Fruit fly (Drosophila melanogaster) whole organism, prepupa: ENCODE measurements around the gene CG15923.
A peak's percentile ranks its signal among the peaks of the same experiment; 100 is the strongest.

Source experiments
- Blimp-1 ChIP-seq: fragments of 200-800 bp; sonication (Bioruptor generic); optimal IDR thresholded peaks from 3 replicates; lab custom pipeline; 2017; ENCODE audit warnings: missing biosample characterization, missing genetic modification characterization, mild to moderate bottlenecking, moderate library complexity, missing genetic modification reagents
- CG11294 ChIP-seq: fragments of 200-800 bp; sonication (Bioruptor generic); IDR thresholded peaks from 2 replicates; pipeline ENCODE4 v1.3.6; 2022; ENCODE audit warnings: missing biosample characterization, missing genetic modification characterization
- CG11762 ChIP-seq: fragments of 200-800 bp; sonication (Bioruptor generic); optimal IDR thresholded peaks from 3 replicates; lab custom pipeline; 2016; ENCODE audit warnings: missing biosample characterization, missing genetic modification characterization; ENCODE audit not compliant: insufficient read depth
- CG11902 ChIP-seq: fragments of 200-800 bp; sonication (Bioruptor generic); optimal IDR thresholded peaks from 3 replicates; lab custom pipeline; 2016; ENCODE audit warnings: missing biosample characterization, missing genetic modification characterization
- CG15336 ChIP-seq: fragments of 200-800 bp; sonication (Bioruptor generic); IDR thresholded peaks from 2 replicates; pipeline ENCODE4 v1.3.6; 2022; ENCODE audit warnings: missing biosample characterization, missing genetic modification characterization
- CG1621 ChIP-seq: fragments of 200-800 bp; sonication (Bioruptor generic); optimal IDR thresholded peaks from 3 replicates; lab custom pipeline; 2018; ENCODE audit warnings: missing biosample characterization, mild to moderate bottlenecking, missing genetic modification characterization
- CG16779 ChIP-seq: fragments of 200-800 bp; sonication (Bioruptor generic); optimal IDR thresholded peaks from 3 replicates; lab custom pipeline; 2017; ENCODE audit warnings: missing biosample characterization, mild to moderate bottlenecking, missing genetic modification characterization
- CG3032 ChIP-seq: fragments of 200-800 bp; optimal IDR thresholded peaks from 2 replicates; lab custom pipeline; 2019; ENCODE audit warnings: missing biosample characterization, mild to moderate bottlenecking, missing genetic modification characterization, moderate library complexity
- CG31627 ChIP-seq: fragments of 200-800 bp; sonication (Bioruptor generic); optimal IDR thresholded peaks from 3 replicates; lab custom pipeline; 2016; ENCODE audit warnings: missing biosample characterization, missing genetic modification characterization
- CG32006 ChIP-seq: fragments of 200-800 bp; sonication (Bioruptor generic); optimal IDR thresholded peaks from 3 replicates; lab custom pipeline; 2017; ENCODE audit warnings: missing biosample characterization, mild to moderate bottlenecking, missing genetic modification characterization
- CG34406 ChIP-seq: fragments of 200-800 bp; sonication (Bioruptor generic); optimal IDR thresholded peaks from 3 replicates; lab custom pipeline; 2016; ENCODE audit warnings: missing biosample characterization, missing genetic modification characterization
- CG3919 ChIP-seq: fragments of 200-800 bp; sonication (Bioruptor generic); optimal IDR thresholded peaks from 3 replicates; lab custom pipeline; 2016; ENCODE audit warnings: missing biosample characterization, missing genetic modification characterization
- CG4318 ChIP-seq: fragments of 200-800 bp; sonication (Bioruptor generic); optimal IDR thresholded peaks from 3 replicates; lab custom pipeline; 2017; ENCODE audit warnings: missing biosample characterization, mild to moderate bottlenecking, missing genetic modification characterization
- CG6163 ChIP-seq: fragments of 200-800 bp; sonication (Bioruptor generic); IDR thresholded peaks from 3 replicates; pipeline ENCODE4 v1.3.6; 2022; ENCODE audit warnings: missing biosample characterization, missing genetic modification characterization
- CG6276 ChIP-seq: fragments of 200-800 bp; sonication (Bioruptor generic); optimal IDR thresholded peaks from 2 replicates; lab custom pipeline; 2017; ENCODE audit warnings: missing biosample characterization, mild to moderate bottlenecking, missing genetic modification characterization
- CG6792 ChIP-seq: fragments of 200-800 bp; sonication (Bioruptor generic); optimal IDR thresholded peaks from 3 replicates; lab custom pipeline; 2016; ENCODE audit warnings: missing biosample characterization, missing genetic modification characterization
- CG6808 ChIP-seq: fragments of 200-800 bp; sonication (Bioruptor generic); optimal IDR thresholded peaks from 3 replicates; lab custom pipeline; 2017; ENCODE audit warnings: missing biosample characterization, missing genetic modification characterization, mild to moderate bottlenecking, moderate library complexity, missing genetic modification reagents
- CG6854 ChIP-seq: fragments of 200-800 bp; sonication (Bioruptor generic); optimal IDR thresholded peaks from 2 replicates; lab custom pipeline; 2017; ENCODE audit warnings: missing biosample characterization, mild to moderate bottlenecking, missing genetic modification characterization
- CG8119 ChIP-seq: fragments of 200-800 bp; sonication (Bioruptor generic); IDR thresholded peaks from 3 replicates; pipeline ENCODE4 v1.3.6; 2022; ENCODE audit warnings: missing biosample characterization, missing genetic modification characterization
- CG8632 ChIP-seq: fragments of 200-800 bp; sonication (Bioruptor generic); optimal IDR thresholded peaks from 3 replicates; lab custom pipeline; 2016; ENCODE audit warnings: missing biosample characterization, missing genetic modification characterization
- CG9139 ChIP-seq: fragments of 200-800 bp; sonication (Bioruptor generic); optimal IDR thresholded peaks from 3 replicates; lab custom pipeline; 2017; ENCODE audit warnings: missing biosample characterization, mild to moderate bottlenecking, missing genetic modification characterization
- Eip78C ChIP-seq: fragments of 200-800 bp; sonication (Bioruptor generic); peaks from one replicate; lab custom pipeline; 2016; ENCODE audit warnings: missing biosample characterization, missing genetic modification characterization
- Eip93F ChIP-seq: fragments of 200-800 bp; sonication (Bioruptor generic); optimal IDR thresholded peaks from 2 replicates; lab custom pipeline; 2016; ENCODE audit warnings: missing biosample characterization, mild to moderate bottlenecking, missing genetic modification characterization
- Ets21C ChIP-seq: fragments of 200-800 bp; sonication (Bioruptor generic); optimal IDR thresholded peaks from 3 replicates; lab custom pipeline; 2016; ENCODE audit warnings: missing biosample characterization, missing genetic modification characterization
- Ets96B ChIP-seq: fragments of 200-800 bp; optimal IDR thresholded peaks from 2 replicates; lab custom pipeline; 2019; ENCODE audit warnings: missing biosample characterization, mild to moderate bottlenecking, missing genetic modification characterization, moderate library complexity
- Gug ChIP-seq: fragments of 200-800 bp; sonication (Bioruptor generic); IDR thresholded peaks from 2 replicates; pipeline ENCODE4 v1.3.6; 2022; ENCODE audit warnings: missing biosample characterization, missing genetic modification characterization
- Hr38 ChIP-seq: sonication (Bioruptor generic); optimal IDR thresholded peaks from 2 replicates; lab custom pipeline; 2016; ENCODE audit warnings: missing biosample characterization, missing genetic modification characterization
- Hr39 ChIP-seq: fragments of 200-800 bp; sonication (Bioruptor generic); optimal IDR thresholded peaks from 2 replicates; lab custom pipeline; 2016; ENCODE audit warnings: missing biosample characterization, missing genetic modification characterization
- Hr4 ChIP-seq: fragments of 200-800 bp; sonication (Bioruptor generic); optimal IDR thresholded peaks from 3 replicates; lab custom pipeline; 2016; ENCODE audit warnings: missing biosample characterization, missing genetic modification characterization
- Met ChIP-seq: fragments of 200-800 bp; sonication (Bioruptor generic); optimal IDR thresholded peaks from 3 replicates; lab custom pipeline; 2016; ENCODE audit warnings: missing biosample characterization, missing genetic modification characterization
- Smox ChIP-seq: fragments of 200-800 bp; sonication (Bioruptor generic); optimal IDR thresholded peaks from 3 replicates; lab custom pipeline; 2016; ENCODE audit warnings: missing biosample characterization, missing genetic modification characterization
- Sox102F ChIP-seq: fragments of 200-800 bp; sonication (Bioruptor generic); optimal IDR thresholded peaks from 2 replicates; lab custom pipeline; 2016; ENCODE audit warnings: missing biosample characterization, mild to moderate bottlenecking, missing genetic modification characterization
- Sox14 ChIP-seq: fragments of 200-800 bp; sonication (Bioruptor generic); optimal IDR thresholded peaks from 3 replicates; lab custom pipeline; 2016; ENCODE audit warnings: missing biosample characterization, missing genetic modification characterization
- Sox15 ChIP-seq: fragments of 200-800 bp; sonication (Bioruptor generic); optimal IDR thresholded peaks from 3 replicates; lab custom pipeline; 2016; ENCODE audit warnings: missing biosample characterization, missing genetic modification characterization
- achi ChIP-seq: fragments of 200-800 bp; sonication (Bioruptor generic); optimal IDR thresholded peaks from 3 replicates; lab custom pipeline; 2016; ENCODE audit warnings: missing biosample characterization, missing genetic modification characterization
- cyc ChIP-seq: fragments of 200-800 bp; sonication (Bioruptor generic); optimal IDR thresholded peaks from 3 replicates; lab custom pipeline; 2016; ENCODE audit warnings: missing biosample characterization, missing genetic modification characterization
- dac ChIP-seq: fragments of 200-800 bp; sonication (Bioruptor generic); optimal IDR thresholded peaks from 2 replicates; lab custom pipeline; 2017; ENCODE audit warnings: missing biosample characterization, mild to moderate bottlenecking, missing genetic modification characterization
- eg ChIP-seq: fragments of 200-800 bp; sonication (Bioruptor generic); IDR thresholded peaks from 3 replicates; pipeline ENCODE4 v1.3.6; 2022; ENCODE audit warnings: missing biosample characterization, missing genetic modification characterization
- esn ChIP-seq: fragments of 200-800 bp; sonication (Bioruptor generic); optimal IDR thresholded peaks from 2 replicates; lab custom pipeline; 2016; ENCODE audit warnings: missing biosample characterization, mild to moderate bottlenecking, missing genetic modification characterization, moderate library complexity
- fd59A ChIP-seq: fragments of 200-800 bp; sonication (Bioruptor generic); optimal IDR thresholded peaks from 2 replicates; lab custom pipeline; 2017; ENCODE audit warnings: missing biosample characterization, mild to moderate bottlenecking, missing genetic modification characterization, missing genetic modification reagents
- fd85E ChIP-seq: fragments of 200-800 bp; sonication (Bioruptor generic); optimal IDR thresholded peaks from 3 replicates; lab custom pipeline; 2016; ENCODE audit warnings: missing biosample characterization, missing genetic modification characterization
- fkh ChIP-seq: fragments of 200-800 bp; sonication (Bioruptor generic); optimal IDR thresholded peaks from 3 replicates; lab custom pipeline; 2017; ENCODE audit warnings: missing biosample characterization, mild to moderate bottlenecking, missing genetic modification characterization, moderate library complexity
- net ChIP-seq: fragments of 200-800 bp; sonication (Bioruptor generic); optimal IDR thresholded peaks from 3 replicates; lab custom pipeline; 2016; ENCODE audit warnings: missing biosample characterization, missing genetic modification characterization
- pdm3 ChIP-seq: fragments of 200-800 bp; sonication (Bioruptor generic); optimal IDR thresholded peaks from 3 replicates; lab custom pipeline; 2016; ENCODE audit warnings: missing biosample characterization, missing genetic modification characterization
- spab ChIP-seq: fragments of 200-800 bp; sonication (Bioruptor generic); optimal IDR thresholded peaks from 2 replicates; lab custom pipeline; 2017; ENCODE audit warnings: missing biosample characterization, mild to moderate bottlenecking, missing genetic modification characterization, missing genetic modification reagents
- ss ChIP-seq, 2 experiments: fragments of 200-800 bp; sonication (Bioruptor generic); optimal IDR thresholded peaks; 2 replicates in 1 of 2; 3 replicates in 1 of 2; lab custom pipeline; 2017 to 2018; ENCODE audit warnings: mild to moderate bottlenecking in 2 of 2, missing biosample characterization in 2 of 2, missing genetic modification characterization in 2 of 2, moderate library complexity in 1 of 2
- svp ChIP-seq: fragments of 200-800 bp; sonication (Bioruptor generic); peaks from one replicate; lab custom pipeline; 2016; ENCODE audit warnings: missing biosample characterization, missing genetic modification characterization
- vri ChIP-seq: fragments of 200-800 bp; sonication (Bioruptor generic); optimal IDR thresholded peaks from 3 replicates; lab custom pipeline; 2016; ENCODE audit warnings: missing biosample characterization, mild to moderate bottlenecking, missing genetic modification characterization

CG15923 gene

DNA sequence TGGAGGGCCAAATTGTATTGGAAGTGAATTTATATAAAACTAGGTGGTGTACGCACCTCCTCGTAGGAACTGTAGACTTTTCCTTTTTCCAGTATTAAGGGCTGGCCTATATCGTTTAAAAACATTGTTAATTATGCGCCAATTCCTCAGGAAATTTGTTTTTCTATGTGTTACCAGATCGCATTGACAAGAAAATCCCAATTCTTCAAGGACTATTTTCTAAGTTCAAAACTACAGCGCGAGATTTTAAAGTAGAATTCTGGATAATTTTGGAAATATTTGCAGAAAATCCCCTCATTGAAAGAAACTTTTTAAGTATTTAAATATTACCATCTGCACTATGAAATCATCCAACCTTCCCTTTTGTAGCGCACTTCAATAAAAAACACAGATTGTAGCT is 35.3 kb downstream of the CG15923 start, which contains the start of gene CG34008:
CG34008 (minus strand) TSS at position 147 of the 400 bp plus-strand sequence.
- TF ChIP-seq CG6854 (GFP tag; lab: Kevin White, UChicago) (no peak), CG3919 (GFP tag; lab: Kevin White, UChicago) (no peak), CG6276 (GFP tag; lab: Kevin White, UChicago) (no peak), CG11294 (GFP tag; lab: Robert Waterston, UW) (no peak), ss (GFP tag; optimal IDR thresholded peaks at IDR 0.05; lab: Kevin White, UChicago) (no peak), net (no peak), dac (no peak), CG4318 (GFP tag; lab: Kevin White, UChicago) (no peak), CG11762 (no peak), Ets96B (no peak), eg (GFP tag; lab: Robert Waterston, UW) (no peak), CG32006 (GFP tag; lab: Kevin White, UChicago) (no peak), spab (GFP tag; lab: Kevin White, UChicago) (no peak), svp (GFP tag; lab: Kevin White, UChicago) (no peak)
- TF ChIP-seq, all 60 proteins: peak for 0

DNA sequence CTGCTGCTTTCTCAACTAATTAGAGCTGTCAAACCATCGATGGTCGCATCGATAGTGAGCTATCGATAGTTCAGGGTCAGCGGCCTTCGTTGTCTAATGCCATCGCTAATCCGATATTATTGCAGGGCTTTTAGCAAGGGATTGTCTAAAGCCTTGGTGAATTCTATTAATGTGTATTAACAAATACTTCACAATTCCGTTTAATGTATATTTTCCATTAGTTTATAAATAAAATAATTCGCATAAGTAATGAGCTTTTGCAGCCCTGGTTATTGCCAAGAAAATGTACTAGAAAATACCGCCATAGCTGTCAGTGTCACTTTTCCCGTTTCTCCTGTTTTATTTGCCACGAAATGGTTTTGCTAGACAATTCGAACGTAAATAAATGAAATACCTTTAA is 36.9 kb downstream of the CG15923 start, which contains the start of the genes EloB and Srp14:
EloB (minus strand) TSS at position 35 of the 400 bp plus-strand sequence.
Srp14 (plus strand) TSS at position 300 of the 400 bp plus-strand sequence.
- no peak for TF ChIP-seq Hr4 (GFP tag; lab: Kevin White, UChicago)
- TF ChIP-seq CG11762 = peak; percentile 44
- TF ChIP-seq ss (GFP tag; optimal IDR thresholded peaks at IDR 0.05; lab: Kevin White, UChicago) = no peak
- TF ChIP-seq CG11902 (GFP tag; lab: Kevin White, UChicago) = peak; percentile 61
- TF ChIP-seq CG31627 = peak; percentile 79
- TF ChIP-seq Eip93F = peak; percentile 74
- TF ChIP-seq CG6792 (GFP tag; lab: Kevin White, UChicago) = peak; percentile 63
- no peak for TF ChIP-seq spab (GFP tag; lab: Kevin White, UChicago)
- peak; percentile 47 for TF ChIP-seq CG1621
- peak; percentile 52 for TF ChIP-seq Sox15 (GFP tag; lab: Kevin White, UChicago)
- no peak for TF ChIP-seq CG32006 (GFP tag; lab: Kevin White, UChicago)
- peak; percentile 1 for TF ChIP-seq fd59A
- no peak for TF ChIP-seq vri (GFP tag; lab: Kevin White, UChicago)
- no peak for TF ChIP-seq Sox102F
- no peak for TF ChIP-seq CG11294 (GFP tag; lab: Robert Waterston, UW)
- TF ChIP-seq CG6276 (GFP tag; lab: Kevin White, UChicago) = no peak
- TF ChIP-seq fkh (GFP tag; lab: Kevin White, UChicago) = peak; percentile 59
- no peak for TF ChIP-seq Hr38 (GFP tag; lab: Kevin White, UChicago)
- TF ChIP-seq Met (GFP tag; lab: Kevin White, UChicago) = no peak
- peak; percentile 82 for TF ChIP-seq CG3032
- TF ChIP-seq net = no peak
- no peak for TF ChIP-seq dac
- peak; percentile 61 for TF ChIP-seq CG15336 (GFP tag; lab: Robert Waterston, UW)
- peak; percentile 100 for TF ChIP-seq achi
- no peak for TF ChIP-seq CG4318 (GFP tag; lab: Kevin White, UChicago)
- no peak for TF ChIP-seq CG3919 (GFP tag; lab: Kevin White, UChicago)
- peak; percentile 89 for TF ChIP-seq esn (GFP tag; lab: Kevin White, UChicago)
- TF ChIP-seq eg (GFP tag; lab: Robert Waterston, UW) = peak; percentile 80
- TF ChIP-seq CG34406 (GFP tag; lab: Kevin White, UChicago) = peak; percentile 60
- TF ChIP-seq CG8632 (GFP tag; lab: Kevin White, UChicago) = peak; percentile 55
- peak; percentile 72 for TF ChIP-seq Ets21C
- peak; percentile 81 for TF ChIP-seq cyc (GFP tag; lab: Kevin White, UChicago)
- TF ChIP-seq Blimp-1 (GFP tag; lab: Kevin White, UChicago) = peak; percentile 31
- TF ChIP-seq CG8119 = peak; percentile 65
- TF ChIP-seq Hr39 (GFP tag; lab: Kevin White, UChicago) = peak; percentile 85
- TF ChIP-seq Gug (GFP tag; lab: Robert Waterston, UW) = peak; percentile 55
- peak; percentile 86 for TF ChIP-seq Sox14 (GFP tag; lab: Kevin White, UChicago)
- no peak for TF ChIP-seq CG6808 (GFP tag; lab: Kevin White, UChicago)
- TF ChIP-seq pdm3 (GFP tag; lab: Kevin White, UChicago) = no peak
- TF ChIP-seq Ets96B = peak; percentile 67
- TF ChIP-seq Smox = no peak
- TF ChIP-seq fd85E = no peak
- no peak for TF ChIP-seq CG16779 (tag; lab: Kevin White, UChicago)
- peak; percentile 93 for TF ChIP-seq Eip78C (GFP tag; lab: Kevin White, UChicago)
- TF ChIP-seq CG9139 = no peak
- TF ChIP-seq CG6163 (GFP tag; lab: Robert Waterston, UW) = peak; percentile 77
- TF ChIP-seq CG6854 (GFP tag; lab: Kevin White, UChicago) = no peak
